Fruit fly (Drosophila melanogaster) whole organism, embryonic: Measurements from ENCODE around the gene CG43175.

Source experiments
- ATbp ChIP-seq: fragments of 200-800 bp; sonication (Bioruptor generic); optimal IDR thresholded peaks from 2 replicates; lab custom pipeline; 2017; ENCODE audit warnings: missing biosample characterization, mild to moderate bottlenecking, missing genetic modification characterization, missing genetic modification reagents
- Adf1 ChIP-seq: fragments of 200-800 bp; sonication (Bioruptor generic); IDR thresholded peaks from 2 replicates; pipeline ENCODE4 v1.3.6; 2022; ENCODE audit warnings: missing biosample characterization, missing genetic modification characterization
- Bdp1 ChIP-seq: fragments of 200-800 bp; sonication (Bioruptor generic); optimal IDR thresholded peaks from 3 replicates; lab custom pipeline; 2016; ENCODE audit warnings: missing biosample characterization, missing genetic modification characterization
- Bgb ChIP-seq: fragments of 200-800 bp; sonication (Bioruptor generic); IDR thresholded peaks from 2 replicates; pipeline ENCODE4 v1.3.6; 2022; ENCODE audit warnings: missing biosample characterization, missing genetic modification characterization; ENCODE audit not compliant: partially characterized antibody
- CG13287 ChIP-seq: fragments of 200-800 bp; sonication (Bioruptor generic); IDR thresholded peaks from 2 replicates; pipeline ENCODE4 v1.3.6; 2022; ENCODE audit warnings: missing biosample characterization, missing genetic modification characterization; ENCODE audit not compliant: partially characterized antibody
- CG16813 ChIP-seq: fragments of 200-800 bp; sonication (Bioruptor generic); IDR thresholded peaks from 3 replicates; pipeline ENCODE4 v1.3.6; 2022; ENCODE audit warnings: missing biosample characterization, missing genetic modification characterization; ENCODE audit not compliant: partially characterized antibody
- CG43689 ChIP-seq: fragments of 200-800 bp; sonication (Bioruptor generic); IDR thresholded peaks from 2 replicates; pipeline ENCODE4 v1.3.6; 2022; ENCODE audit warnings: missing biosample characterization, missing genetic modification characterization
- CG7745 ChIP-seq: fragments of 200-800 bp; sonication (Bioruptor generic); optimal IDR thresholded peaks from 2 replicates; lab custom pipeline; 2018; ENCODE audit warnings: missing biosample characterization, mild to moderate bottlenecking, missing genetic modification characterization, moderate library complexity
- CG8281 ChIP-seq: fragments of 200-800 bp; sonication (Bioruptor generic); optimal IDR thresholded peaks from 2 replicates; lab custom pipeline; 2018; ENCODE audit warnings: missing biosample characterization, mild to moderate bottlenecking, missing genetic modification characterization, moderate library complexity
- CrebB ChIP-seq: fragments of 200-800 bp; sonication (Bioruptor generic); optimal IDR thresholded peaks from 3 replicates; lab custom pipeline; 2018; ENCODE audit warnings: missing biosample characterization, mild to moderate bottlenecking, missing genetic modification characterization
- Doc2 ChIP-seq: fragments of 200-800 bp; sonication (Bioruptor generic); IDR thresholded peaks from 2 replicates; pipeline ENCODE4 v1.3.6; 2022; ENCODE audit warnings: missing biosample characterization, missing genetic modification characterization
- ERR ChIP-seq: fragments of 200-800 bp; sonication (Bioruptor generic); optimal IDR thresholded peaks from 2 replicates; lab custom pipeline; 2016; ENCODE audit warnings: missing biosample characterization, missing genetic modification characterization
- Eip74EF ChIP-seq, 2 experiments: fragments of 200-800 bp in 1 of 2; fragments of >200 bp in 1 of 2; sonication (Bioruptor generic) in 1 of 2; optimal IDR thresholded peaks; 2 replicates each; lab custom pipeline; 2017 to 2019; ENCODE audit warnings: missing biosample characterization in 2 of 2, missing genetic modification characterization in 2 of 2, mild to moderate bottlenecking in 1 of 2, moderate library complexity in 1 of 2
- MBD-R2 ChIP-seq: fragments of 200-800 bp; sonication (Bioruptor generic); IDR thresholded peaks from 2 replicates; pipeline ENCODE4 v1.3.6; 2022; ENCODE audit warnings: missing biosample characterization, missing genetic modification characterization
- Meics ChIP-seq: fragments of 200-800 bp; sonication (Bioruptor generic); optimal IDR thresholded peaks from 2 replicates; lab custom pipeline; 2017; ENCODE audit warnings: missing biosample characterization, mild to moderate bottlenecking, missing genetic modification characterization
- Neu2 ChIP-seq: fragments of 200-800 bp; sonication (Bioruptor generic); optimal IDR thresholded peaks from 3 replicates; lab custom pipeline; 2016; ENCODE audit warnings: missing biosample characterization, missing genetic modification characterization, borderline replicate concordance
- Nf-YC ChIP-seq: fragments of 200-800 bp; optimal IDR thresholded peaks from 3 replicates; lab custom pipeline; 2019; ENCODE audit warnings: missing biosample characterization, mild to moderate bottlenecking, missing genetic modification characterization, moderate library complexity
- Opbp ChIP-seq: fragments of 200-800 bp; sonication (Bioruptor generic); IDR thresholded peaks from 3 replicates; pipeline ENCODE4 v1.3.6; 2022; ENCODE audit warnings: missing biosample characterization, missing genetic modification characterization; ENCODE audit not compliant: partially characterized antibody
- Six4 ChIP-seq: fragments of 200-800 bp; sonication (Bioruptor generic); optimal IDR thresholded peaks from 2 replicates; lab custom pipeline; 2016; ENCODE audit warnings: missing biosample characterization, missing genetic modification characterization
- Stat92E ChIP-seq, 3 experiments: fragments of >200 bp in 2 of 3; fragments of 200-800 bp in 1 of 3; sonication (Bioruptor generic) in 1 of 3; optimal IDR thresholded peaks; 2 replicates each; lab custom pipeline; 2017 to 2019; ENCODE audit warnings: missing biosample characterization in 3 of 3, missing genetic modification characterization in 3 of 3, mild to moderate bottlenecking in 1 of 3, moderate library complexity in 1 of 3
- amos ChIP-seq: fragments of 200-800 bp; sonication (Bioruptor generic); IDR thresholded peaks from 2 replicates; pipeline ENCODE4 v1.3.6; 2022; ENCODE audit warnings: missing biosample characterization, missing genetic modification characterization; ENCODE audit not compliant: partially characterized antibody
- ara ChIP-seq: fragments of 200-800 bp; sonication (Bioruptor generic); IDR thresholded peaks from 2 replicates; pipeline ENCODE4 v1.3.6; 2022; ENCODE audit warnings: missing biosample characterization, missing genetic modification characterization
- bbx ChIP-seq: fragments of 200-800 bp; sonication (Bioruptor generic); IDR thresholded peaks from 2 replicates; pipeline ENCODE4 v1.3.6; 2022; ENCODE audit warnings: missing biosample characterization, missing genetic modification characterization; ENCODE audit not compliant: partially characterized antibody
- bsh ChIP-seq, 2 experiments: fragments of 200-800 bp; sonication (Bioruptor generic); optimal IDR thresholded peaks; 2 replicates each; lab custom pipeline; 2017 to 2018; ENCODE audit warnings: mild to moderate bottlenecking in 2 of 2, missing biosample characterization in 2 of 2, missing genetic modification characterization in 2 of 2, moderate library complexity in 1 of 2
- fru ChIP-seq: fragments of >200 bp; optimal IDR thresholded peaks from 2 replicates; lab custom pipeline; 2017
- hkb ChIP-seq, 2 experiments: fragments of 200-800 bp in 1 of 2; fragments of >200 bp in 1 of 2; sonication (Bioruptor generic) in 1 of 2; IDR thresholded peaks in 1 of 2; optimal IDR thresholded peaks in 1 of 2; 2 replicates each; pipeline versions ENCODE4 v1.3.6 to Lab custom; 2017 to 2022; ENCODE audit warnings: missing biosample characterization in 1 of 2, missing genetic modification characterization in 1 of 2
- jing ChIP-seq: fragments of 200-800 bp; sonication (Bioruptor generic); optimal IDR thresholded peaks from 2 replicates; lab custom pipeline; 2018; ENCODE audit warnings: missing biosample characterization, mild to moderate bottlenecking, missing genetic modification characterization
- lola ChIP-seq, 3 experiments: fragments of >200 bp in 2 of 3; fragments of 200-800 bp in 1 of 3; sonication (Bioruptor generic) in 1 of 3; optimal IDR thresholded peaks; 2 replicates each; lab custom pipeline; 2017 to 2019; ENCODE audit warnings: missing biosample characterization in 3 of 3, missing genetic modification characterization in 3 of 3, mild to moderate bottlenecking in 1 of 3, moderate library complexity in 1 of 3
- mld ChIP-seq: fragments of 200-800 bp; sonication (Bioruptor generic); IDR thresholded peaks from 3 replicates; pipeline ENCODE4 v1.3.6; 2022; ENCODE audit warnings: missing biosample characterization, missing genetic modification characterization; ENCODE audit not compliant: partially characterized antibody
- phol ChIP-seq: fragments of 200-800 bp; sonication (Bioruptor generic); optimal IDR thresholded peaks from 3 replicates; lab custom pipeline; 2018; ENCODE audit warnings: missing biosample characterization, mild to moderate bottlenecking, missing genetic modification characterization, moderate library complexity
- sens ChIP-seq: fragments of 200-800 bp; sonication (Bioruptor generic); peaks from one replicate; lab custom pipeline; 2016; ENCODE audit warnings: missing biosample characterization, missing genetic modification characterization
- twi ChIP-seq: fragments of 200-800 bp; optimal IDR thresholded peaks from 2 replicates; lab custom pipeline; 2019; ENCODE audit warnings: missing biosample characterization, mild to moderate bottlenecking, missing genetic modification characterization, moderate library complexity
- wdn ChIP-seq: fragments of 200-800 bp; sonication (Bioruptor generic); IDR thresholded peaks from 2 replicates; pipeline ENCODE4 v1.3.6; 2022; ENCODE audit warnings: missing biosample characterization, missing genetic modification characterization
- zf30C ChIP-seq: fragments of 200-800 bp; sonication (Bioruptor generic); optimal IDR thresholded peaks from 3 replicates; lab custom pipeline; 2018; ENCODE audit warnings: missing biosample characterization, mild to moderate bottlenecking, missing genetic modification characterization

CG43175 gene

DNA sequence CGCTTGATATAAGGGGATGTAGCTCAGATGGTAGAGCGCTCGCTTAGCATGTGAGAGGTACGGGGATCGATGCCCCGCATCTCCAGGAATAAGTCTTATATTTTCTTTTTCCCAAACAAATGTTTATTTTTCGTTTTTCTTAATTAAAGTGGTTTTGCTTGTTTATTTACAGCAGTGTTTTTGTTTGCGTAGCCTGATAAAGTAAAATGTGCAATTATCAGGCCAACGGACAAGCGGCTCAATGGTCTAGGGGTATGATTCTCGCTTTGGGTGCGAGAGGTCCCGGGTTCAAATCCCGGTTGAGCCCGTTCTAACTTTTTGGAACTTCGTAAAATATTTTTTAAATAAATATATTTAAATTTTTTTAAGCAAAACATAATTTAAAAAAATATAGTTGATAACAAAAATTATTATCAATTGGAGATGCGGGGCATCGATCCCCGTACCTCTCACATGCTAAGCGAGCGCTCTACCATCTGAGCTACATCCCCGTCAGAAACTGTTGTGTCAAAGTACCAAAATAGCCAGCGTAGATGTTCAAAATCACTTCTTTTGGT lies 10.7 kb upstream of the CG43175 start (continued):
- TF ChIP-seq Nf-YC (peak; percentile 30), ara (GFP tag; lab: Robert Waterston, UW) (no peak), Adf1 (GFP tag; lab: Robert Waterston, UW) (no peak), bsh (GFP tag; optimal IDR thresholded peaks at IDR 0.05; lab: Kevin White, UChicago) (peak; percentile 1 to 49), lola (GFP tag; optimal IDR thresholded peaks at IDR 0.05; lab: Kevin White, UChicago) (no peak), wdn (GFP tag; lab: Robert Waterston, UW) (no peak), zf30C (GFP tag; lab: Kevin White, UChicago) (no peak), Bdp1 (peak; percentile 99), Neu2 (GFP tag; lab: Kevin White, UChicago) (no peak), Stat92E (GFP tag; optimal IDR thresholded peaks at IDR 0.05; lab: Kevin White, UChicago) (peak in 1 of 3 experiments; percentile 57), Doc2 (GFP tag; lab: Robert Waterston, UW) (no peak), ERR (GFP tag; lab: Kevin White, UChicago) (no peak), Meics (GFP tag; lab: Kevin White, UChicago) (no peak), CG43689 (GFP tag; lab: Robert Waterston, UW) (no peak), jing (GFP tag; lab: Kevin White, UChicago) (no peak), MBD-R2 (GFP tag; lab: Robert Waterston, UW) (no peak), Six4 (GFP tag; lab: Kevin White, UChicago) (no peak), CG8281 (tag; lab: Kevin White, UChicago) (no peak), CrebB (tag; lab: Kevin White, UChicago) (no peak), phol (tag; lab: Kevin White, UChicago) (no peak), Eip74EF (GFP tag; optimal IDR thresholded peaks at IDR 0.05; lab: Kevin White, UChicago) (peak in 1 of 2 experiments; percentile 41), fru (lab: Kevin White, UChicago) (no peak), mld (GFP tag; lab: Robert Waterston, UW) (peak; percentile 94), CG7745 (tag; lab: Kevin White, UChicago) (peak; percentile 54)

DNA sequence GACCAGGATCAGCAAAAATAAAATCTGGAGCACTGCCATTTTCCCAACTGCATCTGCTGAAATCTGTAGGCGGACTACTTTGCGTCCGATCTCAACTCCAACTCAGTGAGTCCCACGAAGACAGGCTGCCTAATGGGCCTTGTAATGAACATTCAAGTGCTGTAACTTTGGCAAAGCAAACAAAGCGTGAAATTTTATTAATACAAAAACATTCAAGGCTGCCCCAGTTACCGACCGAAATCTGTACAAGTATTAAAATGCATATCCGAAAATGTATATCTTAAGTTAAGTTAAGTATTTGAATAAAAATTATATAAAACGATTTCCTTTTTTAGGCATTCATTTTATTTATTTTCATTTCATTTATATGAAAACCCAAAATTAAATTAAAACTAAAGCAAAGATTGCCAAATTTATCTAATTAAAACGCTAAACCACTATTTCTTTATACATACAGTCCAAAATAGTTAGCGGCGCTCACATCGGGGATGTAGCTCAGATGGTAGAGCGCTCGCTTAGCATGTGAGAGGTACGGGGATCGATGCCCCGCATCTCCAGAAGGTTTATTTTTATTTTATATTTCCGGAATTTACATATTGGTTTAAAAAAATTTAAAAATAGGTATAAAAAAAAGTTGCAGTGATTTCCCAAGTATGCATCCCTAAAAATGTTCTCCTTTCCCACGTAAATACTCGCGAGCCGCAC lies 8.3 kb upstream of the CG43175 start, which contains the start of gene CG14323:
TSS of gene CG14323 (minus strand) at position 51 of the 705 bp plus-strand sequence.
- TF ChIP-seq Bdp1 (peak; percentile 96), CG16813 (peak; percentile 54; the same call in 2 of the 3 replicates), amos (GFP tag; lab: Robert Waterston, UW) (peak; percentile 65; the same call in 1 of the 2 replicates), Opbp (peak; percentile 32; the same call in 2 of the 3 replicates), twi (tag; lab: Kevin White, UChicago) (no peak), sens (GFP tag; lab: Kevin White, UChicago) (peak; percentile 48), ATbp (no peak), bbx (GFP tag; lab: Robert Waterston, UW) (peak; percentile 53), Bgb (peak; percentile 40), hkb (optimal IDR thresholded peaks at IDR 0.05; lab: Kevin White, UChicago) (no peak), hkb (GFP tag; IDR thresholded peaks at IDR 0.05; lab: Robert Waterston, UW) (0 out of 2 replicates have a peak, but pooled peaks have one; percentile 13), CG13287 (GFP tag; lab: Robert Waterston, UW) (no peak)
- TF ChIP-seq, all 482 proteins: peak for 8
